Fruit fly (Drosophila melanogaster): Measurements from ENCODE around the gene fd96Ca.
"Not testable (repeated sequence)": the region's sequence is repeated elsewhere in the genome, so short reads cannot be mapped to it uniquely, and the experiment has no call there.

fd96Ca gene

DNA sequence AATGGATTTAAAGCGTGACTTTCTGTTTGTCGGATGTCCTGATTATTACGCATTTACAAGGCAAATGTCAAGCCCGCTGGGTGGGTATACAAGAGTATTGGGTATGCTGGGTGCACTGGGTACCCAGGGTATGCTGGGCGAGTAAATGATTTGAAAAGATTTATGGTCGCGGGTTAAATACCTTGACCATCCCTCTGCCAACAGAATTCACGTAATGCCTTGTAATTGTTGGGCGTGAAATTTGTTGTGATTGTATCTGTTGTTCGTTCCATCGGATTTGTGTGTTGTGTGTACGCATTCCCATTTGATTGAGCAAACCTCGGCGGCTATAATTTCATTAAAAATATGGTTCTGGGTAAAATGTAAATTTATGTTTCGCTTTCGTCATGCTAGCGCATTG, 3.8 kb upstream of the fd96Ca start:
- TF ChIP-seq ttk (optimal IDR thresholded peaks at IDR 0.05) (no peak), h (optimal IDR thresholded peaks at IDR 0.05) (no peak), Myc (optimal IDR thresholded peaks at IDR 0.05) (no peak)

DNA sequence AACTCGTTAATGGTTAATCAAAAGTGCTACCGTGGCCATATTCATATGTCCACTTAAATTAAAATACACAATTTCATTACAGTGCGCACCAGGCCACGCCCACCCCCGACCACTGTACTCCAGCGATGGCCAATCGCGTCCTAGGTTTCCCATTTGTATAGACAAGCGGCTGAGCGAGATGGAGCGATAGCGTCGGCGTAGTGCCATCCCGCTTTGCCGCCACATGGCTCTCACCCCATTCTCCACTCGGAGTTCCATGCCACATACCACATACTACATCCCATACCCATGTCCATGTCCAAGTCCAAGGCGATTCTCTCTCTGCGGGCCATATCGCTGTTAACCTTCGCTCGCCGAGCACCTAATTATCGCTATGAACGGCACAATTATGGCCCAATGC, 2.0 kb upstream of the fd96Ca start:
- TF ChIP-seq Sin3A (optimal IDR thresholded peaks at IDR 0.05): no peak
- TF ChIP-seq psq (optimal IDR thresholded peaks at IDR 0.05): no peak
- no peak for TF ChIP-seq h (optimal IDR thresholded peaks at IDR 0.05)
- TF ChIP-seq insv (optimal IDR thresholded peaks at IDR 0.05): no peak
- TF ChIP-seq ttk (optimal IDR thresholded peaks at IDR 0.05): no peak
- TF ChIP-seq Myc (optimal IDR thresholded peaks at IDR 0.05): no peak

DNA sequence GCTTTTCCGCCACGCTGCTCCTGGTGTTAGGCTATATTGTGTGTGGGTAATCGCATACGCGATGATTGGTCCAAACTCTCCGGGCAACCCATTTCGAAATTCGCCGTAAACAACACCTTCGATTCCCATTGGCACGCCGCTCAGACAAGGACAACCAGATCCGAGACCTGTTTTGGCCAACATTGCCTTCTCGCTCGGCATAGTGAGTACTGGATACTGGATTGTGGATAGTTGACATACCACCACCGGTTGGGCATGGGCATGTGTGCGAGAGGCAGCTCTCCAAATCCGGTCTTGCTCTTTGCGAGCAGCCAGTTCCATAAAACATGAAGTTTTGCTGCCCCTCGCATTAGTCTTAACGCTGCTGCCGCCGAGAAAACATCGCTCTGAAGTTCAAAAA, 12.2 kb downstream of the fd96Ca start, which contains the start of gene fd96Cb:
Gene fd96Cb, plus strand, starts transcription at position 374 of the 400 bp plus-strand sequence.
- TF ChIP-seq ttk (optimal IDR thresholded peaks at IDR 0.05) (no peak), psq (optimal IDR thresholded peaks at IDR 0.05) (no peak), h (optimal IDR thresholded peaks at IDR 0.05) (no peak), Sin3A (optimal IDR thresholded peaks at IDR 0.05) (no peak), Myc (optimal IDR thresholded peaks at IDR 0.05) (no peak)

DNA sequence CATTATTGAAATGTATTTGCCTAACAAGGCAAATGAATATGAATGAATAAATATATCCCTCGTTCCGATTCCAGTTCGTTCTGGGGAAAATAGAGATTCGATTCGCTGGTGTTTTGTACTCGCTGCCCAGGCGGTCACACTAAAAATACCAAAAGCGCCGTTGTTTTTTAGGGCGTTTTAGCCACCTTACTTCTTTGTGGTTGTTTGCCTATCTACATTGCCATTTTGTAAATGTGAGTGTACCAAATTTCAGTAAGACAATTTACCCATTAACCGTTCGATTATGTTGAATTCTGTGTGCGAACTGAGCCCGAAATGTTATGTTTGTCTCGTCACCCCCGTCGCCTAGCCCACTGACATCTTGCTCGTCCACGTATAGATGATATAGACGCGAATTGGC, 15.0 kb downstream of the fd96Ca start, which contains the start of the genes CG33095 and CG33096:
Gene CG33095, plus strand, starts transcription at position 187 of the 400 bp plus-strand sequence.
Gene CG33096, plus strand, starts transcription at position 187 of the 400 bp plus-strand sequence.
- TF ChIP-seq h (optimal IDR thresholded peaks at IDR 0.05): no peak
- no peak for TF ChIP-seq Myc (optimal IDR thresholded peaks at IDR 0.05)
- TF ChIP-seq ttk (optimal IDR thresholded peaks at IDR 0.05): no peak
- TF ChIP-seq Sin3A (optimal IDR thresholded peaks at IDR 0.05): no peak
- no peak for TF ChIP-seq insv (optimal IDR thresholded peaks at IDR 0.05)
- TF ChIP-seq psq (optimal IDR thresholded peaks at IDR 0.05): no peak

DNA sequence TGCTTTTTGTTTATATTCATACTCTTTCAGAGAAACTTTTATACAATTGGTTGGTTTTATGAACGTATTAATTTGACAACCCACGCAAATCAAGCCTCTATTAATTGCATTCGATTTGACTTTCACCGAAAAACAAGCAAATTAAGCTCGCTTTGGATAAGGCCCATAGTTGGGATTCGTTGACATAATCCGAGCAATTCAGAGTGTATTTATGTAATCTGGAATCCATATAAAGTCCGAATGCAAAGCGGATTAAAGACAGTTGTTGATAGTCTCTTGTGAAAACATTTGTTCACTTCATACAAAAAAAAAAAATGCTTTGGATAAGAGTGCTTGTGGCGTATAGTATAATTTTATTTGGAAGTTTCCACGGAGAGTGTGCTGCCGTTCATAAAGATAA, 19.8 kb downstream of the fd96Ca start, which contains the start of gene CG45095:
Gene CG45095, plus strand, starts transcription at position 301 of the 400 bp plus-strand sequence.
- TF ChIP-seq Sin3A (optimal IDR thresholded peaks at IDR 0.05) (no peak), ttk (optimal IDR thresholded peaks at IDR 0.05) (no peak), Myc (optimal IDR thresholded peaks at IDR 0.05) (no peak), h (optimal IDR thresholded peaks at IDR 0.05) (no peak), insv (optimal IDR thresholded peaks at IDR 0.05) (no peak), psq (optimal IDR thresholded peaks at IDR 0.05) (no peak)

DNA sequence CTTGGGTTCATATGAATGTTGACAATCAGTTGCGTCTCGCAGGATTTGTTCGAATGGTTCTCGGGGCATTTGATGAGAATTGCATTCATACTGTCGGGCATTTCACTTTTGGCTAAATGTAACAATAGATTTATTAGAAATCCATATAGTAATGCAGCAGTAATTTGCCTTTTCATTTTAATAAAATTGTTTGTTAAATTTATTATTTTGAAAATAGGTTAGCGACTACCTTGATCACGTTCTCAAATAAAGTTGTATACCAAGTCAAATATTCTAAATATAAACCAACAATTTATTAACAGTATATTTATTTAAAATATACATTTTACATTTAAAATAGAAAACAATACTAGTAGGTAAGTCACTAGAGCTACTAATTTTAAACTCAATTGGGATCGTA, 26.4 kb downstream of the fd96Ca start, which contains the start of gene CG34027:
Gene CG34027, minus strand, starts transcription at position 101 of the 400 bp plus-strand sequence.
- no peak for TF ChIP-seq Myc (optimal IDR thresholded peaks at IDR 0.05)
- TF ChIP-seq ttk (optimal IDR thresholded peaks at IDR 0.05): no peak
- TF ChIP-seq psq (optimal IDR thresholded peaks at IDR 0.05): no peak
- no peak for TF ChIP-seq insv (optimal IDR thresholded peaks at IDR 0.05)
- no peak for TF ChIP-seq Sin3A (optimal IDR thresholded peaks at IDR 0.05)
- TF ChIP-seq h (optimal IDR thresholded peaks at IDR 0.05): no peak

DNA sequence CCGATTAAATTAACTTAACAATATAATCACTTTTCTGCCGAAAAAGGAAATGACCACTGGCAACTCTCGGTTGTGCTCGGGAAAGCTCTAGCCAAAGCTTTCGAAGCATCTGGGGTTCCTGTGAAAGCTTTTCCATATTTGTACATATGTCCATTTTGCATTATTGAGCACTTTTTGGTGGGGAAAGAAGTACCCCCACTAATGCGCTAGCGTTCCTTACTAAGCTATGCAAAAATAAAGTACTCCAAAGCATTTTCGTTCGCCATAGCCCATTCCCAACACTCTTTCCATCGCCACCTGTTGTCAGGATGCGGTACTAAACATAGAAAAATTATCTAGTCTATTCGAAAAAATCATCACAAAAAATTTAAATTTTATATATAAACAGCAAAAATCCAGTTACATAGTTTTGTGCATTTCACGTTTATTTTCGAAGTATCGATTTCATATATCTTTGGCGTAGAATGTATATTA, 30.0 kb downstream of the fd96Ca start, which contains the start of gene Nepl16:
Gene Nepl16, minus strand, starts transcription at position 51 of the 474 bp plus-strand sequence.
- no peak for TF ChIP-seq Myc (optimal IDR thresholded peaks at IDR 0.05)
- no peak for TF ChIP-seq ttk (optimal IDR thresholded peaks at IDR 0.05)
- no peak for TF ChIP-seq psq (optimal IDR thresholded peaks at IDR 0.05)
- TF ChIP-seq insv (optimal IDR thresholded peaks at IDR 0.05): no peak
- peak; percentile 80 for TF ChIP-seq h (optimal IDR thresholded peaks at IDR 0.05)
- no peak for TF ChIP-seq Sin3A (optimal IDR thresholded peaks at IDR 0.05)

DNA sequence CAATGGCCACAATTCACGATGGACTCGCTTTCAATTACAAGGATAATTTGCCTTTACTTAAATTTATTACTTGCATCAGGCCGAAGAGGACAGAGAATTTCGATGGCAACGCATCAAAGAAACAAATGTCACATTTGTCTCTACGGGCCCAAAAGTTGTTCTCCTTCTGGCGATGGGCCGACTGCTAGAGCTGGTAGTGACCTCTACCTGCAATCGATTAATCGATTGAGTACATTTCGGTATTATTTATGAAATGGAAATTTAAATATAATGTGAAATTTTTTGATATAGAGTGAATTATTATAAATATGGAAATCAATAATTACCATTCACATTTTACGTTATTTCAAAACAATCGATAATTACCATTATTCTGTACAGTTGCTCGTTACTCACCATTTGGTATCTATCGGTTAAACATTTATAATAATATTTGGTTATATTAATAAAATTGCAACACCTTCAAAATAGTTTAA, 40.3 kb downstream of the fd96Ca start, which contains the start of the genes CG31510 and TTLL5:
Gene CG31510, minus strand, starts transcription at position 185 of the 476 bp plus-strand sequence.
Gene TTLL5, minus strand, starts transcription at position 185 of the 476 bp plus-strand sequence.
- TF ChIP-seq h (optimal IDR thresholded peaks at IDR 0.05) (no peak), Sin3A (optimal IDR thresholded peaks at IDR 0.05) (peak; percentile 19)

DNA sequence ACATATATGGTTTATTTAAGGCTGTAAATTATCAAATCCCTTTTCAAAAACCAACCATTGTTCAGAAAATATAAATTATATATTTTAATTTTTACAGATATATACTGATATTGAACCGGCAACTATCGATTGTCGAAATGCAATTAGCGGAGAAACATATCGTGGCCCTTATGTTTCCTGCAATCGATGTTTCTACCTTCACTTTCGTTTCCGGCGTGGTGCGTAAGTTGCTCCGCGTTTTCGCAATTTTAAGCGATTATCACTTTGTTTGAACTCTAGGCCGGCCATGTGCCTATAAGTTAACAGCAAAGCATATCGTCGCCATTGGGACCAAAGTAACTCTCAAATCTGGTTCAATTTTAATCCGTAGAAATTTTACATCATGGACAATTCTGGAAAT, 40.8 kb downstream of the fd96Ca start, which contains the start of gene vig2:
Gene vig2, plus strand, starts transcription at position 112 of the 400 bp plus-strand sequence.
- not testable (repeated sequence) for TF ChIP-seq Sin3A, insv, psq (optimal IDR thresholded peaks at IDR 0.05)

DNA sequence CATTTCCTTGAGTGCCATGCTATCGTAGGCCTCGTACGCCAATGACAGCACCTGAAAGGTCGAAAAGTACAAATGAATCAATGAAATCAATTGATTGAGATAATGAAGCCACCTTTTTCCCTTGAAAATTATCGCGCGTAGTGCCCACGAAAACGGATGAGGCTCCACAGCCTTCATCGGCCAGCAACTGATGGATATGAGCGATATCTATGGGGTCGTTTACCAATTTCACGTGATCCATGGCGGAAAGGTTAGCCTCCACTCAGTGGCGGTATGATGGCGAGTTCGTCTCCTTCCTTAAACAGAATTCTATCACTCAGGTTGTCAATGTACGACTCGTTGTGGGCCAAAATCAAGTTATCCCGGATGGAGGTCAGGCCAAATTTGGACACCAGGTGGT, 44.3 kb downstream of the fd96Ca start:
- TF ChIP-seq h (optimal IDR thresholded peaks at IDR 0.05) (no peak), psq (optimal IDR thresholded peaks at IDR 0.05) (no peak), Sin3A (optimal IDR thresholded peaks at IDR 0.05) (no peak), ttk (optimal IDR thresholded peaks at IDR 0.05) (no peak), insv (optimal IDR thresholded peaks at IDR 0.05) (no peak), Myc (optimal IDR thresholded peaks at IDR 0.05) (no peak)

DNA sequence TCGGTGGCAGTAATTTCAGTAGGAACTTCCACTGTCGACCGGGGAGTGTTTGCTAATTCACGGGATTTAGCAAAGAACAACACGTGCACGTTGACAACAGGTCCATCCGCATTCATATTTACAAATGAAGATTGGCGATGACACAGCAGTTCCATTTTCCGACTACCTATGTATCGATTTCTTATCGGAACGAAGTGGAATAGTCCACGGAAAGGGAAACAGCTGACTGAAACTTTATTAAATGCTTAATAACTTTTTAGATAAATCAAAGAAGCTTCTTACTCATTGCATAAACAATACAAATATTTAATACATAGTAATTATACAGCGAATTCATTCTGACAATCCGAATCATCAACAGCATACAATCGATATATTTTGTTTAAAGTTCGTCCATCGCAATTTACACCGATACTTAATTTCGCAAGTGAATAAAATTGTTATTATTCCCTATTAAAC, 44.8 kb downstream of the fd96Ca start, which contains the start of the genes Mocs2A, Mocs2B and Clbn:
Gene Mocs2A, minus strand, starts transcription at position 129 of the 459 bp plus-strand sequence.
Gene Mocs2B, minus strand, starts transcription at position 129 of the 459 bp plus-strand sequence.
Gene Clbn, plus strand, starts transcription at position 272 of the 459 bp plus-strand sequence.
- no peak for TF ChIP-seq psq (optimal IDR thresholded peaks at IDR 0.05)
- no peak for TF ChIP-seq h (optimal IDR thresholded peaks at IDR 0.05)
- TF ChIP-seq Myc (optimal IDR thresholded peaks at IDR 0.05): no peak
- TF ChIP-seq ttk (optimal IDR thresholded peaks at IDR 0.05): no peak
- no peak for TF ChIP-seq insv (optimal IDR thresholded peaks at IDR 0.05)
- no peak for TF ChIP-seq Sin3A (optimal IDR thresholded peaks at IDR 0.05)

DNA sequence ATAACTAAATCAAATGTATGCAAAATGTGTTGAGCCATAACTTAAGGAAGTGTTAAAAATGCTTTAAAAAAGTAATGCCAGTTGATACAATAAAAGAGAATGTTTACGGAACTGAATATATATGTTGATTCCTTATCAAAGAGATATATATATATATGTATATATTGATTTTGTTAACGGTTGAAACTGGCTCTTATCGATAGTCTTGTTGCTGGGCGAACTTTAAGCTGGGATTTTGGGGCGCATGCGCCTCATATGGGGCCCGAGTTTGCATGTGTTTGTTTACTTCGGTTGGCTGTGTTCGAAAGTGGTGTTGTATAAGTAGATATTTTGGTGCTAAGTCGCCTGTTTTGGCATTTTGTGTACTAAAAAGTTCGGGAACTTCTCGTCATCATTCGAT, 48.6 kb downstream of the fd96Ca start, which contains the start of gene Bili:
Gene Bili, plus strand, starts transcription at position 265 of the 400 bp plus-strand sequence.
- TF ChIP-seq Myc, psq, h (optimal IDR thresholded peaks at IDR 0.05): not testable (repeated sequence)
